Fruit fly (Drosophila melanogaster) whole organism, adult: Measurements from ENCODE around the gene Tsp74F.

Experiments used
- CG11617 ChIP-seq: fragments of 200-800 bp; sonication (Bioruptor generic); optimal IDR thresholded peaks from 2 replicates; lab custom pipeline; 2017; ENCODE audit warnings: mild to moderate bottlenecking, missing biosample characterization, missing genetic modification reagents, missing genetic modification characterization
- CG12768 ChIP-seq: fragments of 200-800 bp; sonication (Bioruptor generic); optimal IDR thresholded peaks from 2 replicates; lab custom pipeline; 2017; ENCODE audit warnings: missing biosample characterization, missing genetic modification characterization, mild to moderate bottlenecking, moderate library complexity, missing genetic modification reagents
- CG14711 ChIP-seq: fragments of 200-800 bp; sonication (Bioruptor generic); optimal IDR thresholded peaks from 2 replicates; lab custom pipeline; 2018; ENCODE audit warnings: missing biosample characterization, mild to moderate bottlenecking, missing genetic modification characterization, moderate library complexity
- CG1620 ChIP-seq: fragments of 200-800 bp; sonication (Bioruptor generic); optimal IDR thresholded peaks from 2 replicates; lab custom pipeline; 2016; ENCODE audit warnings: missing biosample characterization, missing genetic modification characterization
- CG33017 ChIP-seq: fragments of 200-800 bp; sonication (Bioruptor generic); optimal IDR thresholded peaks from 2 replicates; lab custom pipeline; 2018; ENCODE audit warnings: missing biosample characterization, mild to moderate bottlenecking, missing genetic modification characterization, moderate library complexity
- CG5204 ChIP-seq: fragments of 200-800 bp; sonication (Bioruptor generic); optimal IDR thresholded peaks from 2 replicates; lab custom pipeline; 2016; ENCODE audit warnings: missing biosample characterization, missing genetic modification characterization
- CG7045 ChIP-seq: fragments of 200-800 bp; sonication (Bioruptor generic); optimal IDR thresholded peaks from 2 replicates; lab custom pipeline; 2017; ENCODE audit warnings: missing biosample characterization, mild to moderate bottlenecking, missing genetic modification characterization
- CG7101 ChIP-seq: fragments of 200-800 bp; sonication (Bioruptor generic); optimal IDR thresholded peaks from 2 replicates; lab custom pipeline; 2018; ENCODE audit warnings: missing biosample characterization, mild to moderate bottlenecking, missing genetic modification characterization, moderate library complexity
- Clk ChIP-seq: fragments of 200-800 bp; sonication (Bioruptor generic); optimal IDR thresholded peaks from 2 replicates; lab custom pipeline; 2017; ENCODE audit warnings: missing biosample characterization, missing genetic modification characterization
- Crg-1 ChIP-seq: fragments of 200-800 bp; sonication (Bioruptor generic); optimal IDR thresholded peaks from 2 replicates; lab custom pipeline; 2016; ENCODE audit warnings: missing biosample characterization, missing genetic modification characterization
- Hr96 ChIP-seq: fragments of 200-800 bp; sonication (Bioruptor generic); optimal IDR thresholded peaks from 2 replicates; lab custom pipeline; 2016; ENCODE audit warnings: missing biosample characterization, missing genetic modification characterization
- Mnt ChIP-seq: fragments of 200-800 bp; sonication (Bioruptor generic); optimal IDR thresholded peaks from 2 replicates; lab custom pipeline; 2016; ENCODE audit warnings: missing biosample characterization, mild to moderate bottlenecking, missing genetic modification characterization
- bab1 ChIP-seq: fragments of 200-800 bp; sonication (Bioruptor generic); optimal IDR thresholded peaks from 3 replicates; lab custom pipeline; 2019; ENCODE audit warnings: missing biosample characterization, mild to moderate bottlenecking, missing genetic modification characterization, moderate library complexity
- cic ChIP-seq: fragments of 200-800 bp; sonication (Bioruptor generic); optimal IDR thresholded peaks from 2 replicates; lab custom pipeline; 2017; ENCODE audit warnings: missing biosample characterization, mild to moderate bottlenecking, missing genetic modification characterization, moderate library complexity
- cnc ChIP-seq, 2 experiments: fragments of >200 bp; optimal IDR thresholded peaks; 2 replicates each; lab custom pipeline; 2017
- kay ChIP-seq: fragments of 200-800 bp; sonication (Bioruptor generic); peaks from one replicate; lab custom pipeline; 2016; ENCODE audit warnings: missing biosample characterization, missing genetic modification characterization, borderline replicate concordance
- ovo ChIP-seq: fragments of 200-800 bp; sonication (Bioruptor generic); optimal IDR thresholded peaks from 2 replicates; lab custom pipeline; 2016; ENCODE audit warnings: missing biosample characterization, missing genetic modification characterization
- pad ChIP-seq: fragments of 200-800 bp; sonication (Bioruptor generic); optimal IDR thresholded peaks from 3 replicates; lab custom pipeline; 2017; ENCODE audit warnings: missing biosample characterization, missing genetic modification characterization, mild to moderate bottlenecking, moderate library complexity, missing genetic modification reagents
- tj ChIP-seq: fragments of 200-800 bp; sonication (Bioruptor generic); optimal IDR thresholded peaks from 3 replicates; lab custom pipeline; 2017; ENCODE audit warnings: missing biosample characterization, mild to moderate bottlenecking, missing genetic modification characterization, moderate library complexity
- toe ChIP-seq: fragments of 200-800 bp; sonication (Bioruptor generic); optimal IDR thresholded peaks from 2 replicates; lab custom pipeline; 2016; ENCODE audit warnings: missing biosample characterization, missing genetic modification characterization

Tsp74F gene

DNA sequence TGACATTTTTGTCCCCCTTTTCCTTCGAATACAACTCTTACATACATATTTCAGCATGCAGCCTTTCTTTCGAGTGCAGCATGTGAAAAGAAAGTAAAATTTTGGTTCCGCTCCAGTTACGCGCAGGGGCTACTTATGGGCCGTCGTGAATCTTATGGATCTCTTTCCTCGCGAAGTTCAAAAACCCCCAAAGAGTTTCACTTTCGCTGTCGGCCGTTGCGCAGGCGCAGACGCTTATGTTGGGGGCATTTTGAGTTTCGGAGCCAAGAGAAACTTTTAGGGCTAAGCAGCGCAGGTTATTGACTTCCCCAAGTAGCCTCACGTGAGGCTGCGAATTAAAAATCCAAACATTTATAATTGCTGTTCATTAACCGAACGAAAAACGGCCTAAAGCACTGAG is 43.0 kb upstream of the Tsp74F start:
- TF ChIP-seq CG14711, result no peak
- no peak for TF ChIP-seq CG12768 (GFP tag; lab: Kevin White, UChicago)
- no peak for TF ChIP-seq CG5204 (GFP tag; lab: Kevin White, UChicago)
- no peak for TF ChIP-seq Clk (GFP tag; lab: Kevin White, UChicago)
- no peak for TF ChIP-seq CG7101 (tag; lab: Kevin White, UChicago)
- no peak for TF ChIP-seq CG7045
- no peak for TF ChIP-seq CG33017 (tag; lab: Kevin White, UChicago)
- TF ChIP-seq bab1 (GFP tag; lab: Kevin White, UChicago), result no peak
- no peak for TF ChIP-seq cic
- TF ChIP-seq tj (GFP tag; lab: Kevin White, UChicago), result no peak
- no peak for TF ChIP-seq ovo (GFP tag; lab: Kevin White, UChicago)
- no peak for TF ChIP-seq cnc (optimal IDR thresholded peaks at IDR 0.05; lab: Kevin White, UChicago)
- TF ChIP-seq kay (GFP tag; lab: Kevin White, UChicago), result no peak
- TF ChIP-seq CG1620 (GFP tag; lab: Kevin White, UChicago), result no peak
- TF ChIP-seq Hr96 (GFP tag; lab: Kevin White, UChicago), result no peak
- TF ChIP-seq toe (GFP tag; lab: Kevin White, UChicago), result no peak
- no peak for TF ChIP-seq Crg-1 (GFP tag; lab: Kevin White, UChicago)
- no peak for TF ChIP-seq Mnt (GFP tag; lab: Kevin White, UChicago)
- no peak for TF ChIP-seq CG11617 (GFP tag; lab: Kevin White, UChicago)
- no peak for TF ChIP-seq pad (GFP tag; lab: Kevin White, UChicago)

dm6 chr3L:17937315-17937714 is 41.7 kb upstream of the Tsp74F start:
- TF ChIP-seq CG11617 (GFP tag; lab: Kevin White, UChicago) (no peak), cnc (optimal IDR thresholded peaks at IDR 0.05; lab: Kevin White, UChicago) (no peak), pad (GFP tag; lab: Kevin White, UChicago) (no peak), CG33017 (tag; lab: Kevin White, UChicago) (no peak), kay (GFP tag; lab: Kevin White, UChicago) (no peak)

- no peak for TF ChIP-seq CG5204 (GFP tag; lab: Kevin White, UChicago)
- TF ChIP-seq Mnt (GFP tag; lab: Kevin White, UChicago), result no peak
- no peak for TF ChIP-seq cnc (optimal IDR thresholded peaks at IDR 0.05; lab: Kevin White, UChicago)
- no peak for TF ChIP-seq bab1 (GFP tag; lab: Kevin White, UChicago)
- TF ChIP-seq toe (GFP tag; lab: Kevin White, UChicago), result no peak
- no peak for TF ChIP-seq Clk (GFP tag; lab: Kevin White, UChicago)
- no peak for TF ChIP-seq ovo (GFP tag; lab: Kevin White, UChicago)
- TF ChIP-seq Crg-1 (GFP tag; lab: Kevin White, UChicago), result no peak
- no peak for TF ChIP-seq pad (GFP tag; lab: Kevin White, UChicago)
- no peak for TF ChIP-seq CG11617 (GFP tag; lab: Kevin White, UChicago)
- no peak for TF ChIP-seq CG7045
- TF ChIP-seq CG14711, result no peak
- no peak for TF ChIP-seq CG12768 (GFP tag; lab: Kevin White, UChicago)
- TF ChIP-seq Hr96 (GFP tag; lab: Kevin White, UChicago), result no peak
- TF ChIP-seq cic, result no peak
- TF ChIP-seq CG7101 (tag; lab: Kevin White, UChicago), result no peak
- no peak for TF ChIP-seq CG33017 (tag; lab: Kevin White, UChicago)
- no peak for TF ChIP-seq tj (GFP tag; lab: Kevin White, UChicago)
- TF ChIP-seq kay (GFP tag; lab: Kevin White, UChicago), result no peak
These were observed 39.4 kb upstream of the Tsp74F start for dm6 chr3L:17935032-17935431.

DNA sequence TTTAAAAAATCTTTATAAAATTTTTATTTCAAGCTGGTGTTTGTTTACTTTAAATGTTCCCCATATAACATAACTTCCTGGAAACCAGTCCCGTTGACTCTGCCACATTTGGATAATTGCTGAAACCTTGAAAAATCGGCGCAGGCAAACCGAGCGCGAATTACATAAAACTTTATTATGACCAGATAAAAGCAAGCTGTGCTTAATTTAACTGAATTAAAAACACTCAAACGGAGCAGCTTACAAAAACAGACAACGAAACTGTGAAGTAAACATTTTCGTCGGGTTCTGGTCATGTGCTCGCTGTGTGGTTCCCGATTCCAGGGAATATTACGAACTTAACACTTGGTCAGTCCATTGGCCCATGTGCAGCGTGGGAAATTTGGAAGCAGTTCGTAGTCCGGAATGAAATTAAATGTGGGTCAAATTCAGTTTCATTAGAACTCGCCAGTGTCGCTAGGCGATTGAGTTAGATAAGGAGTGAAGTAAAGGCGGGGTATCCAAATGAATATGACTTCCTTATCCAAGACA is 38.2 kb upstream of the Tsp74F start:
- TF ChIP-seq tj (GFP tag; lab: Kevin White, UChicago) (peak; percentile 96), cnc (optimal IDR thresholded peaks at IDR 0.05; lab: Kevin White, UChicago) (no peak)

- no peak for TF ChIP-seq CG7101 (tag; lab: Kevin White, UChicago)
- TF ChIP-seq CG7045, result no peak
- peak; percentile 5 for TF ChIP-seq Clk (GFP tag; lab: Kevin White, UChicago)
- no peak for TF ChIP-seq bab1 (GFP tag; lab: Kevin White, UChicago)
- peak; percentile 97 for TF ChIP-seq tj (GFP tag; lab: Kevin White, UChicago)
- TF ChIP-seq pad (GFP tag; lab: Kevin White, UChicago), result no peak
- TF ChIP-seq Hr96 (GFP tag; lab: Kevin White, UChicago), result no peak
- no peak for TF ChIP-seq toe (GFP tag; lab: Kevin White, UChicago)
- no peak for TF ChIP-seq ovo (GFP tag; lab: Kevin White, UChicago)
- TF ChIP-seq CG33017 (tag; lab: Kevin White, UChicago), result peak; percentile 8
- no peak for TF ChIP-seq CG11617 (GFP tag; lab: Kevin White, UChicago)
- TF ChIP-seq kay (GFP tag; lab: Kevin White, UChicago), result no peak
- TF ChIP-seq CG14711, result no peak
- peak; percentile 93 for TF ChIP-seq CG12768 (GFP tag; lab: Kevin White, UChicago)
- TF ChIP-seq CG5204 (GFP tag; lab: Kevin White, UChicago), result no peak
- TF ChIP-seq cnc (optimal IDR thresholded peaks at IDR 0.05; lab: Kevin White, UChicago), result no peak
- no peak for TF ChIP-seq Mnt (GFP tag; lab: Kevin White, UChicago)
- TF ChIP-seq Crg-1 (GFP tag; lab: Kevin White, UChicago), result no peak
- no peak for TF ChIP-seq cic
- TF ChIP-seq CG1620 (GFP tag; lab: Kevin White, UChicago), result no peak
These were observed 37.4 kb upstream of the Tsp74F start for dm6 chr3L:17933065-17933464.

DNA sequence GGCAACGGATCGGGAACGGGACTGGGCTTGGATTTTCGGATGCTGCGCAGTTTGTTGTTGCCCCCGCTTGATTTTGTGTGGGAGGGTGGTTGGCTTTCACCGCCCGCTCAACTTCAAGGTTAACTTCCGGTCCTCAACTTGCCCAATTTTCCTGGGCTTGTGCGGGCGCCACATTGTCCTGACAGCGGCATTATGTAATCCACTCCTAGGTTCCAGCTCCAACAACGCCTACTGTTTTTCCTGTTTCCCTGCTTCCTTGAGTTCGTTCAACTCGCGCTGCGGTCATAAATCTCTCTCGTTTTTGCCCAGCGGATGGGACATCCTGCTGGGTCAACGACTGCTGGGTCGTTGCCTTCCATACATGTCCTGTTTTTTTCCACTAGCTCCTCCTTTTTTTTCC is 36.2 kb upstream of the Tsp74F start:
- TF ChIP-seq pad (GFP tag; lab: Kevin White, UChicago) (no peak), ovo (GFP tag; lab: Kevin White, UChicago) (no peak), Hr96 (GFP tag; lab: Kevin White, UChicago) (no peak), kay (GFP tag; lab: Kevin White, UChicago) (no peak), bab1 (GFP tag; lab: Kevin White, UChicago) (no peak)
